Fruit fly (Drosophila melanogaster) S2 (cell line): ENCODE results near the gene CG12783.

ENCODE experiments used
- CG8478 ChIP-seq: fragments of >200 bp; optimal IDR thresholded peaks from 2 replicates; lab custom pipeline; 2018
- CTCF ChIP-seq, 2 experiments: fragments of >200 bp; optimal IDR thresholded peaks; 2 replicates each; lab custom pipeline; 2018

Gene CG12783

dm6 chr3R:16594056-16594858 is 18.9 kb downstream of the CG12783 start, which contains the start of gene CG14892:
Gene CG14892, plus strand, starts transcription at chr3R:16594414.
- TF ChIP-seq CG8478 (lab: Kevin White, UChicago) (no peak), CTCF (optimal IDR thresholded peaks at IDR 0.05; lab: Kevin White, UChicago) (no peak)

- TF ChIP-seq CG8478 (lab: Kevin White, UChicago) (no peak), CTCF (optimal IDR thresholded peaks at IDR 0.05; lab: Kevin White, UChicago) (no peak)
Measured at dm6 chr3R:16591407-16591806, 21.8 kb downstream of the CG12783 start.

- TF ChIP-seq CG8478 (lab: Kevin White, UChicago): no peak
- TF ChIP-seq CTCF (optimal IDR thresholded peaks at IDR 0.05; lab: Kevin White, UChicago): no peak
Measured at dm6 chr3R:16583605-16584004, 29.6 kb downstream of the CG12783 start, which contains the start of gene Scp2. Gene Scp2, minus strand, starts transcription at chr3R:16583663.

- TF ChIP-seq CTCF (optimal IDR thresholded peaks at IDR 0.05; lab: Kevin White, UChicago) (peak; percentile 92 to 93), CG8478 (lab: Kevin White, UChicago) (no peak)
Measured at dm6 chr3R:16573483-16574145, 39.6 kb downstream of the CG12783 start, which contains the start of gene CG14903. Gene CG14903, minus strand, starts transcription at chr3R:16573752.

dm6 chr3R:16571215-16571614 is 42.0 kb downstream of the CG12783 start, which contains the start of gene CG14891:
Gene CG14891, plus strand, starts transcription at chr3R:16571515.
- TF ChIP-seq CG8478 (lab: Kevin White, UChicago) (no peak), CTCF (optimal IDR thresholded peaks at IDR 0.05; lab: Kevin White, UChicago) (no peak)

dm6 chr3R:16570484-16570883 is 42.7 kb downstream of the CG12783 start:
- TF ChIP-seq CTCF (optimal IDR thresholded peaks at IDR 0.05; lab: Kevin White, UChicago) (no peak), CG8478 (lab: Kevin White, UChicago) (no peak)

dm6 chr3R:16569338-16569737 is 43.9 kb downstream of the CG12783 start:
- TF ChIP-seq CG8478 (lab: Kevin White, UChicago): no peak

dm6 chr3R:16564775-16565174 is 48.4 kb downstream of the CG12783 start:
- TF ChIP-seq CG8478 (lab: Kevin White, UChicago): no peak
- no peak for TF ChIP-seq CTCF (optimal IDR thresholded peaks at IDR 0.05; lab: Kevin White, UChicago)
